Worm (Caenorhabditis elegans): ENCODE measurements around the gene nep-9.

The nep-9 gene

DNA sequence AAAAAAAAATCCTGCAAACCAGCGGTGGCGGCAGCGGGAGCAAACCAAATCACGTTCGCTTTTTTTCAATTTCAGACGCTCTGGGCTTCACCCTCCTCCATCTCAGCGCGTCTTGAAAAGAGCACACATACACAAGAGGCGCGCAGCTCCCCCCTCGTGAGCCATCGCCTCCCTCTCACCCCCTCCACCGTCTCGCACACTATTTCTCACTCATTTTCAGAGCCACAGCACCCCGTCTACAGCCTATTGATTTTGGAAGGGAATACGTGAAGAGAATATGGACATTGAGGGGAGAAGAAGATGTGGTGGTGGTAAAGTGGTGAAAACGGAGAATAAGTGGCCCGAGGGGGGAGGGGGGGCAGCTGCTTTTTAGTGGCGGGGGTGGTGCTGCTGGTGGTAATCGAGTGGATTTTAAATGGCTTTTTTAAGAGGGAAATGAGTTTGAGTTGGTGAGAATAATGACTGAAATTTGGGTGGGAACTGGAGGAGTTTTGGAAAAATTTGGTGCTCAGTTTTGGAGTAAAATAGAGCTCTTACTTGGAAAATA lies 29.1 kb upstream of the nep-9 start:
- no peak for TF ChIP-seq unc-62 (GFP tag; optimal IDR thresholded peaks at IDR 0.05)

DNA sequence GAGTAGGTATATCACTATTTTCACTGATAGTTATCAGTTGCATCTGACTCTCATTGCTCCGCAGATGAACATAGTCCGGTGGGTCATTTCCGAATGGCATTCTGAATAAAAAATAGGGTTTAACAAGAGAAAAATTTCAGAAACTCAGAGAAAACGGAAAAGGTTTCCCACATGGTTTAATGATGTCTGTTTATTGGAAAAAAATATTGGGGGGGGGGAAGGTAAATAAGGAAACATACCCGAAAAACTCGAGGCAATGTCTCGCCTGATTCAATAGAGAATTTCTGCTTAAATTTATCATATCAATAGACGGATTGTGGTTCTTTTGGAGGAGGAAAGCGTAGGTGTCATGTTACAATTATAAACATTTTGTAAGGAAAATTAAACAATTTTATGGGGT lies 26.3 kb upstream of the nep-9 start, which contains the start of gene nep-11:
Gene nep-11 (minus strand): TSS at position 101 of the 400 bp plus-strand sequence.
- no peak for TF ChIP-seq unc-62 (GFP tag; optimal IDR thresholded peaks at IDR 0.05)

DNA sequence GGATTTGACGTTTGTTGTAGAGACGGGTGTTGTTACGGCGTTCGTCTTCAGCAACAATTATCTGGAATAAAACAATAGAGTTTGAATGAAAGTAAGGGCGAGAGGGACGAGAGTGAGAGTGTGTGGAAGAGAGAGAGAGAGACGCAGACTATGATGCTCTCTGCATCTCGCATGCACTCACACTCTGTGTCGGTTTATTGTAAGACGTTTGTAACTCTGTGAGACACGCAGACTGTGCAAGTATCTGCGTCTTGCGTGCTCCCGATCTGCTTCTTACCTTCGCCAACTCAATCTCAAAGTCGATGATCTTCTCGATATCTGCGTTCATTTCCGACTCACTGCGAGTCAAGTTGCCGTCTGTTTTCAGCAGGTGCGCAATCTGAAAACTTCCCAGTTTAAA lies 23.8 kb upstream of the nep-9 start:
- no peak for TF ChIP-seq unc-62 (GFP tag; optimal IDR thresholded peaks at IDR 0.05)

DNA sequence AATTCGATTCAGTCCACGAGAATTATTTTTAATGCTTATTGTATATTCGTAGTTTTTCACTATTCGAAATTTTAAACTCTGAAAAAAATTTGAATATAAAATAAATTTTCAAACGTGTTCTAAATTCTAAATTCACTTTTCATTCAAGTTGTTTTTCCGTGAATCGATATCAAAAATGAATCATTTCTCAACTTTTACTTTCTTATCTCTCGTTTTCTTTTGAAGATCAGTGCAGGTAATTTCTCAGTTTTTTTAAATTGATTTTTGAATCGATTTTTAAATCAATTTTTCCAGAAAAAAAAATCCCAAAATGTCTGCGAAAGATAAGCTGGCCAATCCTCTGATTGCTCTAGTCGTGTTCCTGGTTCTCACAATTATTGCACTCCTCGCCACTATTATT lies 17.4 kb upstream of the nep-9 start, which contains the start of gene nep-6:
Gene nep-6 (plus strand): TSS at position 301 of the 400 bp plus-strand sequence.
- TF ChIP-seq unc-62 (GFP tag; optimal IDR thresholded peaks at IDR 0.05), result no peak

DNA sequence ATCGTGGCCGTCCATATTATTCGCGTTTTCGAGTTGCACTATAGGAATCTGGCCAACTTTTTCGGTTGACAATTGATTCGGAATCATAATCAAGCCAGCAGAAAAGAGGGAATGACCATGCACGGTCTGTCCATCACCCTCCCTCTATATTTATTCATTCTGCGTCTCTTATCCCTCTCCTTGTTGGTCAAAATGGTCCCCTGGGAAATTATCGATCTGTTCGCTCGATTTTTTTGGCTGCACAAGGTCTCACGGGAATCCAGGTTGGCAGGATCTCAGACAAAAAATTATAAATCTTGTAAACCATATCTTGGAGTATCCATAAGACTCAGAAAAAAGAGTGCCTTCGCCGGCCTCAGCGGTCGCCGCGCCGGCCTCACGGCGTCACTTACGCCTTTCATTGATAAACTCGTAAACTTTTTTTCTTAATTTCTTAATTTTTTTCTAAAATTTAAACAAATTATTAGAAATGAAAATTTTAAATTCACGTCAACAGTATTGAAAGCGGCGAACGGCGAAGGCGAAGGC lies 15.3 kb upstream of the nep-9 start, which contains the start of the genes F18A12.7 and F18A12.2:
Gene F18A12.7 (minus strand): TSS at position 101 of the 528 bp plus-strand sequence.
Gene F18A12.2 (plus strand): TSS at position 478 of the 528 bp plus-strand sequence.
- TF ChIP-seq unc-62 (GFP tag; optimal IDR thresholded peaks at IDR 0.05), result no peak

DNA sequence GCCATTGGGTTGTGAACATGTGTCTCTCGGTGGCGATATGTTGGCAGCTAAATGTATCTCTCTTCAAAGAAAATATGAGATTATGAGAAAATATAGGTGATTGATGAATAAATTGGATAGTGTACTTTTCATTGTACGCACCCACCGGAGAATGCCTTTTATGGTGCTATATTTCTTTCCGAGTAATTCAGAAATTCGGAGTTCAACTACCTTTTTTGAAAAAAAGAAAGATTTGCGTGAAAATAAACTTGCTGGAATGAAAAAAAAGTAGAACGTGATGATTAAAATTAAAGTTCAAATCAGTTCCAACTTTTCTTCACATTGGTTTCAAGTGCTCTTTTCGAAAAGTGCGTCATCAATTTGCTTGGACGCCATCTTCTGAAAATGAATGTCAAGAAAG lies 4.4 kb upstream of the nep-9 start, which contains the start of gene nep-8:
Gene nep-8 (plus strand): TSS at position 301 of the 400 bp plus-strand sequence.
- no peak for TF ChIP-seq unc-62 (GFP tag; optimal IDR thresholded peaks at IDR 0.05)

DNA sequence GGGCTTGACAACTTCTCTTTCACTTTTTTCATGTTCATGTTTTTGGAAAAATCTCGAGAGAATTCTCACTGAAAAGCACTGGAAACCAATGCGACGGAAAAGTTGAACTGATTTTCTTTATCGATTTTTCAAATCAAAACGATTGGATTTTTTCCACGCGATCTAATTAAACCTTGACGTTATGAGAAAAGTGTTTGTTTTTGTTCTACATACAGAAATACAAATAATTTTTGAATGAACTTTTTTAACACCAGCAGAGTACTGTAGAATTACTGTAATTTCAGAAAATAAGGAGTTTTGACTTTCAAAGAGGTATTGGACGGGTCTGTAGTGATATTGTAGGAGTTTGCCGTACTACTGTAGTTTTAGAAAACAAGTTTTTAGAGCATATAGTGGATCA lies 3.7 kb upstream of the nep-9 start, which contains the start of gene nep-10:
Gene nep-10 (minus strand): TSS at position 101 of the 400 bp plus-strand sequence.
- no peak for TF ChIP-seq unc-62 (GFP tag; optimal IDR thresholded peaks at IDR 0.05)

DNA sequence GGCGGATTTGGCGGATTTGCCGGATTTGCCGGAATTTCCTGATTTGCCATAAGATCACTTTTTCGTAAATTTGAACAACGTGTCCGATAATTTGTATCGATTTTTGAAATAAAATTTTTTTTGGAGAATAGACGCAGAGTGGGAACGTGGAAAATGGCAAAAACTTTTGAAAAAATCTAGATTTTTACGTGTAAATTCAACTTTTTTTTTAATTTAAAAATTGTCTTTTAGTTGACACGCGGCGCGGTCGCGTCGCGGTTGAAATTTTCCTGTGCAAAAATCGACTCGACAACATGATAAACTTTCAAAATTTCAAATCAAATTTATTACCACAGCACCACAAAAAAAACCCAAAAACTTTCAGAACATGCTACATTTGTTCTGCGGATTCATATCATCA lies 3.6 kb downstream of the nep-9 start, which contains the start of gene nep-20:
Gene nep-20 (minus strand): TSS at position 101 of the 400 bp plus-strand sequence.
- TF ChIP-seq unc-62 (GFP tag; optimal IDR thresholded peaks at IDR 0.05), result no peak

DNA sequence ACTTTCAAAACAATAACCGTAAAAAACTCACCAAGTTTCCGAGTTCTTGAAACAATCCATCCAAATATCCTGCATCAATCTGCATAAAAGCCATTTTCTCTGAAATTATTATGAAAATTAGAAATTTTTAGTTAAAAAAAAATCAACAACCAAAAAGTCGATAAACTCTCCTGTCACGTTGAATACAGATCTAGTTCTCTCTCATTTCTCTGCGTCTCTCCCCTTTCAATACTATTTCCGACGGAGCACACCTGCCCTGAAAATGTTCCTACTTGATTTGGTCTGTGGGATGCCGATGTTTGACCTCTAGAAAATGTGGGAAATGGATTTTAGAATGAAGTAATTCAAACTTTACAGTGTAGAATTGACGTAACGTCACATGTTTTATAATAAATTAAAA lies 11.6 kb downstream of the nep-9 start, which contains the start of gene T06D4.6:
Gene T06D4.6 (minus strand): TSS at position 101 of the 400 bp plus-strand sequence.
- TF ChIP-seq unc-62 (GFP tag; optimal IDR thresholded peaks at IDR 0.05), result no peak

DNA sequence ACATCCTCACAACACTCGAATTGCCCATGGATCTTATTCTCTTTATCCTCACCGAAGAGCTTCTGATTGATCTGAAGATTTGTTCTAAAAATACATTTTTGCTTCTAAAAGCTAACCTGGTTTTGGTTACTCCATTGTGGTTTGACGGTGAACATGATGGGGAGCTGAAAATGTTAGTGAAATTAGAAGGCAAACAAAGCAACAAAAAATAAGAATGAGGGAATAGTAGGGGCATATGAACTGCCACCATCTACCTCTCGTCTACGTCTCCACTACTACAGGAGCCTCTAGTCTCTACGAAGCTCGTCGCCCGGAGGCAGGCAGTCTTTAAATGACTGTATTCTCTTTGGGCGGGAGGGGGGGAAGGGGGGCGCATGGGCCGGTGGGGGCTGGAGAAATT lies 13.4 kb downstream of the nep-9 start, which contains the start of gene T06D4.2:
Gene T06D4.2 (minus strand): TSS at position 170 of the 400 bp plus-strand sequence.
- no peak for TF ChIP-seq unc-62 (GFP tag; optimal IDR thresholded peaks at IDR 0.05)

DNA sequence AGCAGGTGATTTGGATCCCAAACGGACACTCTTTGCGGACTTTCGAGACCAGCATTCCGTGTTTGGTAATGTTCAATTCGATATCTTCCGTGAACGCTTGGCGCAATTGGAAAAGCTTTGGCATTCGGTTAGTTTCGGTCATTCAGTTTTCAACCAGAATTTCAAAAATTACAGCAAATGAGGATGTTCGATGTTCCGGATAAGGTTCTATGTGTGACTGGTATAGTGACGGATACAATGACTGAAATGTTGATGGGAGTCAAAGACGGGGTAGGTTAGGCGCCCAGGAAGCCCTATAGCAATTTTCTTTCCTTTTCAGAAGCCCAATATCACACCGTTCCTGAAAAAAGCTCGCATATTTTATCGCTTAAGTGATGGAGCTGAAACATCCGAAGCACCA lies 16.0 kb downstream of the nep-9 start:
- no peak for TF ChIP-seq unc-62 (GFP tag; optimal IDR thresholded peaks at IDR 0.05)

DNA sequence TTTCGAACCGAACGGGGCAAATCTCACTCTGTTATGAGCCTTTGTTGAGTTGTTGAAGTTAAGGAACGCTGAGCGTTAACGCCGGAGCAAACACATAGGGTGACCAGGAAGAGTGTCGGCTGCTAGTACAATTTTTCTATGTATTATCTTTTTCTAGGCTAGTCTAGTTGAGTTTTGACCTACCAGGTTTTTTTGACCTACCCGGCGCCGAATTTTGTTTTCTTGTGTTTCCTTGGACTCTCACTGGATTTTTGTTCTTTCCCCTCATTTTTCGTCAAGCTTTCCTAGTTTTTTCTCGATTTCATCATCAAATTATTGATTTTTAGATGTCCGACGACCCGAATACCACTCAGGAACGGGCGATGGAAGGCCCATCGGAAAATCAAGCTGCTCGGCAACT lies 17.6 kb downstream of the nep-9 start, which contains the start of gene T06D4.1:
Gene T06D4.1 (plus strand): TSS at position 321 of the 400 bp plus-strand sequence.
- TF ChIP-seq unc-62 (GFP tag; optimal IDR thresholded peaks at IDR 0.05), result no peak

DNA sequence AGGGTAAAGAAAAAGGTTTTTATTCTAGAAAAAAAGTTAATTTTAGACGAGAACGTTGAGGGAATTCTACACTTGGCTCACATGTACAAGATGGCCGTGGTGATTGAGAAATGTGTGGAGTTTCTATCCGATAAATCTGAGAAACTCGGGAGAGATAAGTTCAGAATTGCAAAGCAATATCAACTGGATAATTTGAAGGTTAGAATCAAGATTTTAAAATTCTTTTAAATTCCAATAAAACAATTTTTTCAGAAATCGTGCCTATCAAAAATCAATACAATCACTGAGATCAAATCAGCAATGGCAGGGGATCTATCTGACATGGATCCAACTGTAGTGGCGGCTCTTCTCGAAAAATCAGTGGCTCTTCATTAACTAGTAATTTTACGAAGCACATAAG lies 20.8 kb downstream of the nep-9 start, which contains the start of gene Y49F6C.2:
Gene Y49F6C.2 (plus strand): TSS at position 301 of the 400 bp plus-strand sequence.
- no peak for TF ChIP-seq unc-62 (GFP tag; optimal IDR thresholded peaks at IDR 0.05)

DNA sequence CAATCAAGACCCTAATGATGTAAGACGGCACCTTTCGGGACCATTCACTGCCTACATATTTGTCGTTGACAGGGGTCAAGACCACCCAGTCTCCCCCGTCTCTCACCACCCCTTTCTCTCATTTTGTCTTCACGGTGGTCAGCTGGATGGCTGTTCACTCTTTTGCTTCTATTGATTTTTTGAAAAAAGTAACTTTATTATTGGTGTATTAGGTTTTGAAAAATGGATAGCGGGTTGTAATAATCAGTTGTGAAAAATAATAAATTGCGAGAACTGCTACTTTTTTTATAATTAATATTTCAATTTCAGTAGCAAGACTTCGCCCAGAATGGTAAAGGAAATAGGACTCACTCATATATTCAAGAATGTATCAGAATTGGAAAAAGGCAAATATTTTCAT lies 22.3 kb downstream of the nep-9 start, which contains the start of gene bath-9:
Gene bath-9 (plus strand): TSS at position 301 of the 400 bp plus-strand sequence.
- TF ChIP-seq unc-62 (GFP tag; optimal IDR thresholded peaks at IDR 0.05), result no peak

DNA sequence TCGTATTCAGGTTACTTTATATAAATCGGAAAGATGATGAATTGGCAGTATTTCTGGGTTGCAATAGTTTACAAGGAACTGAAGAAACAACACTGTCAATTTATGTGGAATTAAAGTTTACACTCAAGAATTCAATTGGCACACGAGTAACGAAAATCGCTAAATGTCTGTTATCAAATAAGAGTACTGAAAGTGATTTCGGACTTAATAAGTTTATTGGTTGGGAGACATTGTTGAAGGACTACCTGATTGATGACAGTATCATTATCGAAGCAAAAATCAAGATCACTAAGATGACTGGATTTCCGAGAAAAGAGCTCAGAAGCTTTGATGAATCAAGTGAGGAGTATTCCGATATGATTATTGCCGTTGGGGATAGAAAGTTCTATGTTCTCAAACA lies 23.8 kb downstream of the nep-9 start:
- no peak for TF ChIP-seq unc-62 (GFP tag; optimal IDR thresholded peaks at IDR 0.05)

DNA sequence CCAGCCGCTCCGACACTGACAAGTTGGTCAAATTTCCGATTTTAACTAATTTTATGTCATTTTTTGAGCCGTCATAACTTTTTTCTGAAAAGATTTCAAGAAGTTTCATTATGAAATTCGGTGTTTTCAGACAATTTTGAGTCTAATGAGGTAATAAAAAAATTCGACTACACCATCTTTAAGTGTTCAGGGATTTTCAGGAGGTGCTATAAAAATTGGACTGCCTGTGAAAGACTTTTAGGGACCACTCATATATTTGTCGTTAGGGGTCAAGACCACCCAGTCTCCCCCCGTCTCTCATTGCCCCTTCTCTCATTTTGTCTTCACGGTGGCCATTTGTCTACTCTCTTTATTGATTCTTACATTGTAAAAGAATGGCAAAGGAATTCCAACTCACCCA lies 24.3 kb downstream of the nep-9 start, which contains the start of gene bath-10:
Gene bath-10 (plus strand): TSS at position 301 of the 400 bp plus-strand sequence.
- TF ChIP-seq unc-62 (GFP tag; optimal IDR thresholded peaks at IDR 0.05), result no peak

DNA sequence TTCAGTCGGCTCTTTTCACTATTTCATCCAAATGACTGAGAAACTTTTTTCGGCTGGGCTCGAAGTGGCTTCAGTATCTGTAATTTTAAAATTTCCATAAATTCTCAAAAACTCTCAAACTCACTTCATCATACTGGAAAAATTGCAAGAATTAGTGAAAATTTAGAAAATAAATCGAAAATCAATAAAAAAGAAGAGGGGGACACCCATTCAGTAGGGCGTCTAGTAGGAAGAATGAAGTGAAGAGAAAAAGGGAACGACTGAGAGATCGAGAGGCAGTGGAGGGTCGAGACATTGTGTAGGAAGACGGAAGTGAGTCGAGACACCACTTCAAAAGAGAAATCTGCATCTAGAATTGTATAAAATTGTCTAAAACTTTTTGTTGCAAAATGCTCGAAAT lies 25.2 kb downstream of the nep-9 start:
- no peak for TF ChIP-seq unc-62 (GFP tag; optimal IDR thresholded peaks at IDR 0.05)
